Worm (Caenorhabditis elegans): Measurements from ENCODE around the gene nhr-51.
"Not testable (repeated sequence)": the region's sequence is repeated elsewhere in the genome, so short reads cannot be mapped to it uniquely, and the experiment has no call there.

The nhr-51 gene

ce11 chrV:15673707-15674106, at the start of gene nhr-51:
Gene nhr-51, plus strand, starts transcription at chrV:15674007.
- TF ChIP-seq lsy-12 (tag; optimal IDR thresholded peaks at IDR 0.05) (no peak), eor-1 (tag; optimal IDR thresholded peaks at IDR 0.05) (no peak), nhr-28 (tag; optimal IDR thresholded peaks at IDR 0.05) (no peak), jun-1 (tag; optimal IDR thresholded peaks at IDR 0.05) (no peak)

- no peak for TF ChIP-seq ceh-16 (tag; optimal IDR thresholded peaks at IDR 0.05)
- no peak for TF ChIP-seq nhr-43 (tag; optimal IDR thresholded peaks at IDR 0.05; ENCODE audit: poor library complexity, severe bottlenecking)
- no peak for TF ChIP-seq hmg-11 (tag; optimal IDR thresholded peaks at IDR 0.05)
- TF ChIP-seq elt-1 (tag; optimal IDR thresholded peaks at IDR 0.05): no peak
- TF ChIP-seq tbx-2 (tag; optimal IDR thresholded peaks at IDR 0.05): no peak
- TF ChIP-seq unc-62 (GFP tag; optimal IDR thresholded peaks at IDR 0.05): no peak
- no peak for TF ChIP-seq lin-15B (tag; optimal IDR thresholded peaks at IDR 0.05)
- TF ChIP-seq skn-1 (tag; optimal IDR thresholded peaks at IDR 0.05): no peak
- TF ChIP-seq pqm-1 (tag; optimal IDR thresholded peaks at IDR 0.05): no peak
- TF ChIP-seq ztf-11 (tag; optimal IDR thresholded peaks at IDR 0.05): no peak
- TF ChIP-seq nhr-28 (tag; optimal IDR thresholded peaks at IDR 0.05): no peak
- no peak for TF ChIP-seq mml-1 (tag; optimal IDR thresholded peaks at IDR 0.05)
Observed at ce11 chrV:15625561-15625960, 48.2 kb upstream of the nhr-51 start, which contains the start of gene C55A1.11. Gene C55A1.11, plus strand, starts transcription at chrV:15625861.

ce11 chrV:15629543-15629942, 44.3 kb upstream of the nhr-51 start, which contains the start of gene str-248:
Gene str-248, minus strand, starts transcription at chrV:15629643.
- TF ChIP-seq unc-62 (GFP tag; optimal IDR thresholded peaks at IDR 0.05) (no peak), fkh-2 (tag; optimal IDR thresholded peaks at IDR 0.05) (no peak), R02D3.7 (tag; optimal IDR thresholded peaks at IDR 0.05) (no peak), elt-2 (tag; optimal IDR thresholded peaks at IDR 0.05) (no peak), egl-5 (tag; optimal IDR thresholded peaks at IDR 0.05) (no peak)

- TF ChIP-seq nhr-11 (tag; optimal IDR thresholded peaks at IDR 0.05): no peak
- TF ChIP-seq elt-2 (tag; optimal IDR thresholded peaks at IDR 0.05): no peak
- TF ChIP-seq ama-1 (optimal IDR thresholded peaks at IDR 0.05): no peak
- TF ChIP-seq mdl-1 (tag; optimal IDR thresholded peaks at IDR 0.05): no peak
- TF ChIP-seq nhr-43 (tag; optimal IDR thresholded peaks at IDR 0.05; ENCODE audit: poor library complexity, severe bottlenecking): no peak
- TF ChIP-seq eor-1 (tag; optimal IDR thresholded peaks at IDR 0.05): no peak
- TF ChIP-seq egl-5 (tag; optimal IDR thresholded peaks at IDR 0.05): no peak
- TF ChIP-seq ceh-9 (tag; optimal IDR thresholded peaks at IDR 0.05): no peak
- no peak for TF ChIP-seq egl-27 (tag; optimal IDR thresholded peaks at IDR 0.05)
- no peak for TF ChIP-seq nfya-1 (tag; optimal IDR thresholded peaks at IDR 0.05; ENCODE audit: insufficient read depth)
- no peak for TF ChIP-seq ceh-16 (tag; optimal IDR thresholded peaks at IDR 0.05)
- TF ChIP-seq elt-1 (tag; optimal IDR thresholded peaks at IDR 0.05): no peak
- TF ChIP-seq hmg-11 (tag; optimal IDR thresholded peaks at IDR 0.05): no peak
- TF ChIP-seq jun-1 (tag; optimal IDR thresholded peaks at IDR 0.05): no peak
- no peak for TF ChIP-seq nhr-237 (tag; optimal IDR thresholded peaks at IDR 0.05)
Observed at ce11 chrV:15638853-15639252, 35.0 kb upstream of the nhr-51 start, which contains the start of gene srz-44. Gene srz-44, minus strand, starts transcription at chrV:15638953.

- not testable (repeated sequence) for TF ChIP-seq ceh-28, egl-27, lin-15B (tag; optimal IDR thresholded peaks at IDR 0.05)
Observed at ce11 chrV:15643192-15643591, 30.6 kb upstream of the nhr-51 start, which contains the start of gene C55A1.4. Gene C55A1.4, minus strand, starts transcription at chrV:15643292.

ce11 chrV:15644575-15644974, 29.2 kb upstream of the nhr-51 start, which contains the start of gene str-23:
Gene str-23, plus strand, starts transcription at chrV:15644875.
- TF ChIP-seq jun-1 (tag; optimal IDR thresholded peaks at IDR 0.05) (no peak), nfya-1 (tag; optimal IDR thresholded peaks at IDR 0.05; ENCODE audit: insufficient read depth) (no peak)

- TF ChIP-seq pha-4 (tag; optimal IDR thresholded peaks at IDR 0.05): peak; percentile 58
Observed at ce11 chrV:15647536-15648085, 26.2 kb upstream of the nhr-51 start, which contains the start of the genes C55A1.7 and C55A1.6. Gene C55A1.7, minus strand, starts transcription at chrV:15647636. Gene C55A1.6, plus strand, starts transcription at chrV:15648035.
